Fruit fly (Drosophila melanogaster) whole organism, prepupa: Measurements from ENCODE around the gene Cp36.

Experiments used
- Blimp-1 ChIP-seq: fragments of 200-800 bp; sonication (Bioruptor generic); optimal IDR thresholded peaks from 3 replicates; lab custom pipeline; 2017; ENCODE audit warnings: missing biosample characterization, missing genetic modification characterization, mild to moderate bottlenecking, moderate library complexity, missing genetic modification reagents
- CG11762 ChIP-seq: fragments of 200-800 bp; sonication (Bioruptor generic); optimal IDR thresholded peaks from 3 replicates; lab custom pipeline; 2016; ENCODE audit warnings: missing biosample characterization, missing genetic modification characterization; ENCODE audit not compliant: insufficient read depth
- CG11902 ChIP-seq: fragments of 200-800 bp; sonication (Bioruptor generic); optimal IDR thresholded peaks from 3 replicates; lab custom pipeline; 2016; ENCODE audit warnings: missing biosample characterization, missing genetic modification characterization
- CG15336 ChIP-seq: fragments of 200-800 bp; sonication (Bioruptor generic); IDR thresholded peaks from 2 replicates; pipeline ENCODE4 v1.3.6; 2022; ENCODE audit warnings: missing biosample characterization, missing genetic modification characterization
- CG1621 ChIP-seq: fragments of 200-800 bp; sonication (Bioruptor generic); optimal IDR thresholded peaks from 3 replicates; lab custom pipeline; 2018; ENCODE audit warnings: missing biosample characterization, mild to moderate bottlenecking, missing genetic modification characterization
- CG16779 ChIP-seq: fragments of 200-800 bp; sonication (Bioruptor generic); optimal IDR thresholded peaks from 3 replicates; lab custom pipeline; 2017; ENCODE audit warnings: missing biosample characterization, mild to moderate bottlenecking, missing genetic modification characterization
- CG31627 ChIP-seq: fragments of 200-800 bp; sonication (Bioruptor generic); optimal IDR thresholded peaks from 3 replicates; lab custom pipeline; 2016; ENCODE audit warnings: missing biosample characterization, missing genetic modification characterization
- CG32006 ChIP-seq: fragments of 200-800 bp; sonication (Bioruptor generic); optimal IDR thresholded peaks from 3 replicates; lab custom pipeline; 2017; ENCODE audit warnings: missing biosample characterization, mild to moderate bottlenecking, missing genetic modification characterization
- CG34406 ChIP-seq: fragments of 200-800 bp; sonication (Bioruptor generic); optimal IDR thresholded peaks from 3 replicates; lab custom pipeline; 2016; ENCODE audit warnings: missing biosample characterization, missing genetic modification characterization
- CG3919 ChIP-seq: fragments of 200-800 bp; sonication (Bioruptor generic); optimal IDR thresholded peaks from 3 replicates; lab custom pipeline; 2016; ENCODE audit warnings: missing biosample characterization, missing genetic modification characterization
- CG4318 ChIP-seq: fragments of 200-800 bp; sonication (Bioruptor generic); optimal IDR thresholded peaks from 3 replicates; lab custom pipeline; 2017; ENCODE audit warnings: missing biosample characterization, mild to moderate bottlenecking, missing genetic modification characterization
- CG6163 ChIP-seq: fragments of 200-800 bp; sonication (Bioruptor generic); IDR thresholded peaks from 3 replicates; pipeline ENCODE4 v1.3.6; 2022; ENCODE audit warnings: missing biosample characterization, missing genetic modification characterization
- CG6276 ChIP-seq: fragments of 200-800 bp; sonication (Bioruptor generic); optimal IDR thresholded peaks from 2 replicates; lab custom pipeline; 2017; ENCODE audit warnings: missing biosample characterization, mild to moderate bottlenecking, missing genetic modification characterization
- CG6792 ChIP-seq: fragments of 200-800 bp; sonication (Bioruptor generic); optimal IDR thresholded peaks from 3 replicates; lab custom pipeline; 2016; ENCODE audit warnings: missing biosample characterization, missing genetic modification characterization
- CG6854 ChIP-seq: fragments of 200-800 bp; sonication (Bioruptor generic); optimal IDR thresholded peaks from 2 replicates; lab custom pipeline; 2017; ENCODE audit warnings: missing biosample characterization, mild to moderate bottlenecking, missing genetic modification characterization
- CG7368 ChIP-seq: fragments of 200-800 bp; sonication (Bioruptor generic); optimal IDR thresholded peaks from 3 replicates; lab custom pipeline; 2016; ENCODE audit warnings: missing biosample characterization, missing genetic modification characterization
- CG8319 ChIP-seq: fragments of 200-800 bp; sonication (Bioruptor generic); optimal IDR thresholded peaks from 3 replicates; lab custom pipeline; 2016; ENCODE audit warnings: missing biosample characterization, missing genetic modification characterization
- CG8632 ChIP-seq: fragments of 200-800 bp; sonication (Bioruptor generic); optimal IDR thresholded peaks from 3 replicates; lab custom pipeline; 2016; ENCODE audit warnings: missing biosample characterization, missing genetic modification characterization
- CG9139 ChIP-seq: fragments of 200-800 bp; sonication (Bioruptor generic); optimal IDR thresholded peaks from 3 replicates; lab custom pipeline; 2017; ENCODE audit warnings: missing biosample characterization, mild to moderate bottlenecking, missing genetic modification characterization
- Eip78C ChIP-seq: fragments of 200-800 bp; sonication (Bioruptor generic); peaks from one replicate; lab custom pipeline; 2016; ENCODE audit warnings: missing biosample characterization, missing genetic modification characterization
- Eip93F ChIP-seq: fragments of 200-800 bp; sonication (Bioruptor generic); optimal IDR thresholded peaks from 2 replicates; lab custom pipeline; 2016; ENCODE audit warnings: missing biosample characterization, mild to moderate bottlenecking, missing genetic modification characterization
- Ets21C ChIP-seq: fragments of 200-800 bp; sonication (Bioruptor generic); optimal IDR thresholded peaks from 3 replicates; lab custom pipeline; 2016; ENCODE audit warnings: missing biosample characterization, missing genetic modification characterization
- Ets96B ChIP-seq: fragments of 200-800 bp; optimal IDR thresholded peaks from 2 replicates; lab custom pipeline; 2019; ENCODE audit warnings: missing biosample characterization, mild to moderate bottlenecking, missing genetic modification characterization, moderate library complexity
- Hr4 ChIP-seq: fragments of 200-800 bp; sonication (Bioruptor generic); optimal IDR thresholded peaks from 3 replicates; lab custom pipeline; 2016; ENCODE audit warnings: missing biosample characterization, missing genetic modification characterization
- Lpt ChIP-seq: fragments of 200-800 bp; sonication (Bioruptor generic); optimal IDR thresholded peaks from 3 replicates; lab custom pipeline; 2016; ENCODE audit warnings: missing biosample characterization, missing genetic modification characterization
- OdsH ChIP-seq: fragments of 200-800 bp; sonication (Bioruptor generic); optimal IDR thresholded peaks from 3 replicates; lab custom pipeline; 2016; ENCODE audit warnings: missing biosample characterization, missing genetic modification characterization
- Smox ChIP-seq: fragments of 200-800 bp; sonication (Bioruptor generic); optimal IDR thresholded peaks from 3 replicates; lab custom pipeline; 2016; ENCODE audit warnings: missing biosample characterization, missing genetic modification characterization
- Sox102F ChIP-seq: fragments of 200-800 bp; sonication (Bioruptor generic); optimal IDR thresholded peaks from 2 replicates; lab custom pipeline; 2016; ENCODE audit warnings: missing biosample characterization, mild to moderate bottlenecking, missing genetic modification characterization
- Sox14 ChIP-seq: fragments of 200-800 bp; sonication (Bioruptor generic); optimal IDR thresholded peaks from 3 replicates; lab custom pipeline; 2016; ENCODE audit warnings: missing biosample characterization, missing genetic modification characterization
- Sox15 ChIP-seq: fragments of 200-800 bp; sonication (Bioruptor generic); optimal IDR thresholded peaks from 3 replicates; lab custom pipeline; 2016; ENCODE audit warnings: missing biosample characterization, missing genetic modification characterization
- achi ChIP-seq: fragments of 200-800 bp; sonication (Bioruptor generic); optimal IDR thresholded peaks from 3 replicates; lab custom pipeline; 2016; ENCODE audit warnings: missing biosample characterization, missing genetic modification characterization
- acj6 ChIP-seq: fragments of 200-800 bp; sonication (Bioruptor generic); optimal IDR thresholded peaks from 3 replicates; lab custom pipeline; 2016; ENCODE audit warnings: missing biosample characterization, missing genetic modification characterization
- cyc ChIP-seq: fragments of 200-800 bp; sonication (Bioruptor generic); optimal IDR thresholded peaks from 3 replicates; lab custom pipeline; 2016; ENCODE audit warnings: missing biosample characterization, missing genetic modification characterization
- dac ChIP-seq: fragments of 200-800 bp; sonication (Bioruptor generic); optimal IDR thresholded peaks from 2 replicates; lab custom pipeline; 2017; ENCODE audit warnings: missing biosample characterization, mild to moderate bottlenecking, missing genetic modification characterization
- dsx ChIP-seq: fragments of 200-800 bp; optimal IDR thresholded peaks from 3 replicates; lab custom pipeline; 2019; ENCODE audit warnings: missing biosample characterization, mild to moderate bottlenecking, missing genetic modification characterization, moderate library complexity; ENCODE audit not compliant: poor library complexity, severe bottlenecking
- eg ChIP-seq: fragments of 200-800 bp; sonication (Bioruptor generic); IDR thresholded peaks from 3 replicates; pipeline ENCODE4 v1.3.6; 2022; ENCODE audit warnings: missing biosample characterization, missing genetic modification characterization
- esn ChIP-seq: fragments of 200-800 bp; sonication (Bioruptor generic); optimal IDR thresholded peaks from 2 replicates; lab custom pipeline; 2016; ENCODE audit warnings: missing biosample characterization, mild to moderate bottlenecking, missing genetic modification characterization, moderate library complexity
- fkh ChIP-seq: fragments of 200-800 bp; sonication (Bioruptor generic); optimal IDR thresholded peaks from 3 replicates; lab custom pipeline; 2017; ENCODE audit warnings: missing biosample characterization, mild to moderate bottlenecking, missing genetic modification characterization, moderate library complexity
- lz ChIP-seq: fragments of 200-800 bp; sonication (Bioruptor generic); optimal IDR thresholded peaks from 3 replicates; lab custom pipeline; 2016; ENCODE audit warnings: missing biosample characterization, missing genetic modification characterization
- net ChIP-seq: fragments of 200-800 bp; sonication (Bioruptor generic); optimal IDR thresholded peaks from 3 replicates; lab custom pipeline; 2016; ENCODE audit warnings: missing biosample characterization, missing genetic modification characterization
- pdm3 ChIP-seq: fragments of 200-800 bp; sonication (Bioruptor generic); optimal IDR thresholded peaks from 3 replicates; lab custom pipeline; 2016; ENCODE audit warnings: missing biosample characterization, missing genetic modification characterization
- ss ChIP-seq, 2 experiments: fragments of 200-800 bp; sonication (Bioruptor generic); optimal IDR thresholded peaks; 2 replicates in 1 of 2; 3 replicates in 1 of 2; lab custom pipeline; 2017 to 2018; ENCODE audit warnings: mild to moderate bottlenecking in 2 of 2, missing biosample characterization in 2 of 2, missing genetic modification characterization in 2 of 2, moderate library complexity in 1 of 2
- svp ChIP-seq: fragments of 200-800 bp; sonication (Bioruptor generic); peaks from one replicate; lab custom pipeline; 2016; ENCODE audit warnings: missing biosample characterization, missing genetic modification characterization
- topi ChIP-seq: fragments of 200-800 bp; sonication (Bioruptor generic); optimal IDR thresholded peaks from 3 replicates; lab custom pipeline; 2016; ENCODE audit warnings: missing biosample characterization, missing genetic modification characterization

The Cp36 gene

dm6 chrX:8492849-8493248 lies 13.7 kb downstream of the Cp36 start (continued):
- TF ChIP-seq eg (GFP tag; lab: Robert Waterston, UW) (peak; percentile 93), Eip78C (GFP tag; lab: Kevin White, UChicago) (peak; percentile 86), Sox102F (peak; percentile 65), lz (GFP tag; lab: Kevin White, UChicago) (peak; percentile 61), achi (GFP tag; lab: Kevin White, UChicago) (peak; percentile 75), Smox (peak; percentile 64), pdm3 (GFP tag; lab: Kevin White, UChicago) (peak; percentile 81), acj6 (GFP tag; lab: Kevin White, UChicago) (peak; percentile 85), CG15336 (GFP tag; lab: Robert Waterston, UW) (peak; percentile 87), svp (GFP tag; lab: Kevin White, UChicago) (peak; percentile 73), CG11762 (GFP tag; lab: Kevin White, UChicago) (peak; percentile 66), Eip93F (peak; percentile 15), ss (GFP tag; optimal IDR thresholded peaks at IDR 0.05; lab: Kevin White, UChicago) (peak; percentile 52 to 71), CG4318 (GFP tag; lab: Kevin White, UChicago) (peak; percentile 73)

- TF ChIP-seq eg (GFP tag; lab: Robert Waterston, UW) (0 out of 3 replicates have a peak, but pooled peaks have one; percentile 30), CG34406 (GFP tag; lab: Kevin White, UChicago) (no peak), fkh (GFP tag; lab: Kevin White, UChicago) (no peak), Smox (no peak), CG6163 (0 out of 3 replicates have a peak, but pooled peaks have one; percentile 31), Sox102F (peak; percentile 10), svp (GFP tag; lab: Kevin White, UChicago) (peak; percentile 65), esn (peak; percentile 1), topi (no peak), Eip78C (GFP tag; lab: Kevin White, UChicago) (peak; percentile 77), CG15336 (GFP tag; lab: Robert Waterston, UW) (no peak)
- TF ChIP-seq, all 60 proteins: peak for 6
Measured at dm6 chrX:8493473-8493872, 14.4 kb downstream of the Cp36 start.

dm6 chrX:8496362-8496761 lies 17.2 kb downstream of the Cp36 start:
- TF ChIP-seq net (GFP tag; lab: Kevin White, UChicago) (no peak), Eip93F (no peak), CG6792 (GFP tag; lab: Kevin White, UChicago) (no peak), CG7368 (no peak), CG6854 (GFP tag; lab: Kevin White, UChicago) (no peak), lz (GFP tag; lab: Kevin White, UChicago) (no peak), svp (GFP tag; lab: Kevin White, UChicago) (no peak), ss (GFP tag; optimal IDR thresholded peaks at IDR 0.05; lab: Kevin White, UChicago) (no peak)

dm6 chrX:8497604-8498232 lies 18.6 kb downstream of the Cp36 start:
- TF ChIP-seq Lpt (no peak), CG3919 (GFP tag; lab: Kevin White, UChicago) (peak; percentile 18), Sox15 (GFP tag; lab: Kevin White, UChicago) (no peak), CG8319 (GFP tag; lab: Kevin White, UChicago) (no peak), dsx (no peak), CG32006 (GFP tag; lab: Kevin White, UChicago) (no peak), CG6792 (GFP tag; lab: Kevin White, UChicago) (no peak), Sox102F (no peak), achi (GFP tag; lab: Kevin White, UChicago) (peak; percentile 0), CG8632 (peak; percentile 29), CG15336 (GFP tag; lab: Robert Waterston, UW) (0 out of 2 replicates have a peak, but pooled peaks have one; percentile 22), CG9139 (GFP tag; lab: Kevin White, UChicago) (no peak), Smox (no peak), CG1621 (tag; lab: Kevin White, UChicago) (no peak), CG11902 (no peak), OdsH (GFP tag; lab: Kevin White, UChicago) (peak; percentile 3), CG16779 (tag; lab: Kevin White, UChicago) (no peak), Sox14 (peak; percentile 37), dac (GFP tag; lab: Kevin White, UChicago) (no peak), Hr4 (GFP tag; lab: Kevin White, UChicago) (no peak), svp (GFP tag; lab: Kevin White, UChicago) (peak; percentile 50), CG31627 (GFP tag; lab: Kevin White, UChicago) (peak; percentile 9), Ets21C (GFP tag; lab: Kevin White, UChicago) (no peak), cyc (GFP tag; lab: Kevin White, UChicago) (peak; percentile 20), Blimp-1 (GFP tag; lab: Kevin White, UChicago) (no peak), CG6276 (GFP tag; lab: Kevin White, UChicago) (no peak), Ets96B (tag; lab: Kevin White, UChicago) (peak; percentile 16), CG34406 (GFP tag; lab: Kevin White, UChicago) (peak; percentile 8), lz (GFP tag; lab: Kevin White, UChicago) (peak; percentile 24)
